Worm (Caenorhabditis elegans) whole organism, L2 larva: ENCODE results near the gene W04G3.12.

ENCODE experiments used
- F13H6.1 ChIP-seq: sonication (generic microtip); optimal IDR thresholded peaks from 2 replicates; lab custom pipeline; 2016; ENCODE audit warnings: missing genetic modification characterization, missing compliant biosample characterization
- Y55F3AM.14 ChIP-seq: fragments of 200-800 bp; sonication (Bioruptor generic); optimal IDR thresholded peaks from 2 replicates; lab custom pipeline; 2018; ENCODE audit warnings: mild to moderate bottlenecking, missing genetic modification characterization, missing compliant biosample characterization
- ZK546.5 ChIP-seq: sonication (generic microtip); optimal IDR thresholded peaks from 2 replicates; lab custom pipeline; 2017; ENCODE audit warnings: missing biosample characterization, missing genetic modification characterization
- alr-1 ChIP-seq: fragments of 150-350 bp; optimal IDR thresholded peaks from 2 replicates; lab custom pipeline; 2014; ENCODE audit warnings: missing biosample characterization, missing genetic modification characterization
- aly-2 ChIP-seq: fragments of 150-350 bp; optimal IDR thresholded peaks from 2 replicates; lab custom pipeline; 2014; ENCODE audit warnings: missing biosample characterization, missing genetic modification characterization
- blmp-1 ChIP-seq: sonication (generic microtip); optimal IDR thresholded peaks from 2 replicates; lab custom pipeline; 2017; ENCODE audit warnings: missing genetic modification characterization, mild to moderate bottlenecking, missing compliant biosample characterization, antibody characterized with exemption, moderate library complexity; ENCODE audit not compliant: insufficient read depth
- ceh-16 ChIP-seq: fragments of 150-350 bp; optimal IDR thresholded peaks from 2 replicates; lab custom pipeline; 2014; ENCODE audit warnings: missing biosample characterization, missing genetic modification characterization
- crh-2 ChIP-seq: sonication (generic microtip); optimal IDR thresholded peaks from 2 replicates; lab custom pipeline; 2017; ENCODE audit warnings: missing biosample characterization, missing genetic modification characterization
- egl-27 ChIP-seq: sonication (generic microtip); optimal IDR thresholded peaks from 3 replicates; lab custom pipeline; 2017; ENCODE audit warnings: missing biosample characterization, missing genetic modification reagents, missing genetic modification characterization
- elt-1 ChIP-seq: fragments of 150-350 bp; optimal IDR thresholded peaks from 2 replicates; lab custom pipeline; 2014; ENCODE audit warnings: missing biosample characterization, missing genetic modification characterization
- elt-3 ChIP-seq: sonication (generic microtip); optimal IDR thresholded peaks from 2 replicates; lab custom pipeline; 2017; ENCODE audit warnings: missing biosample characterization, missing genetic modification characterization
- fos-1 ChIP-seq: fragments of 150-350 bp; optimal IDR thresholded peaks from 2 replicates; lab custom pipeline; 2014; ENCODE audit warnings: missing biosample characterization, missing genetic modification characterization
- gmeb-1 ChIP-seq: fragments of 150-350 bp; optimal IDR thresholded peaks from 2 replicates; lab custom pipeline; 2014; ENCODE audit warnings: missing biosample characterization, missing genetic modification characterization
- lin-11 ChIP-seq: fragments of 150-350 bp; sonication (generic microtip); optimal IDR thresholded peaks from 2 replicates; lab custom pipeline; 2014; ENCODE audit warnings: missing biosample characterization, missing genetic modification characterization, inconsistent platforms, mixed read lengths
- lin-39 ChIP-seq: fragments of 150-350 bp; optimal IDR thresholded peaks from 2 replicates; lab custom pipeline; 2014; ENCODE audit warnings: missing biosample characterization, missing genetic modification reagents, missing genetic modification characterization
- lsy-2 ChIP-seq, 2 experiments: fragments of 150-350 bp in 1 of 2; sonication (generic microtip) in 1 of 2; optimal IDR thresholded peaks; 2 replicates each; lab custom pipeline; 2014 to 2017; ENCODE audit warnings: missing biosample characterization in 2 of 2, missing genetic modification characterization in 2 of 2
- mab-5 ChIP-seq: fragments of 150-350 bp; optimal IDR thresholded peaks from 2 replicates; lab custom pipeline; 2014; ENCODE audit warnings: missing biosample characterization, missing genetic modification characterization
- mbf-1 ChIP-seq: sonication (generic microtip); optimal IDR thresholded peaks from 2 replicates; lab custom pipeline; 2017; ENCODE audit warnings: missing biosample characterization, missing genetic modification characterization
- mdl-1 ChIP-seq, 2 experiments: fragments of 150-350 bp in 1 of 2; sonication (generic microtip) in 1 of 2; optimal IDR thresholded peaks; 2 replicates each; lab custom pipeline; 2017; ENCODE audit warnings: missing biosample characterization in 2 of 2, missing genetic modification characterization in 2 of 2
- nhr-10 ChIP-seq: sonication (generic microtip); optimal IDR thresholded peaks from 2 replicates; lab custom pipeline; 2017; ENCODE audit warnings: missing biosample characterization, missing genetic modification characterization
- nhr-12 ChIP-seq: fragments of 150-350 bp; optimal IDR thresholded peaks from 2 replicates; lab custom pipeline; 2014; ENCODE audit warnings: missing biosample characterization, missing genetic modification characterization
- nhr-21 ChIP-seq: fragments of 150-350 bp; optimal IDR thresholded peaks from 2 replicates; lab custom pipeline; 2014; ENCODE audit warnings: missing biosample characterization, missing genetic modification characterization
- nhr-25 ChIP-seq: fragments of 150-350 bp; sonication (generic microtip); optimal IDR thresholded peaks from 3 replicates; lab custom pipeline; 2014; ENCODE audit warnings: missing biosample characterization, missing genetic modification characterization
- peb-1 ChIP-seq: fragments of 150-350 bp; optimal IDR thresholded peaks from 2 replicates; lab custom pipeline; 2014; ENCODE audit warnings: missing biosample characterization, missing genetic modification characterization
- sem-4 ChIP-seq: fragments of 150-350 bp; optimal IDR thresholded peaks from 2 replicates; lab custom pipeline; 2014; ENCODE audit warnings: missing biosample characterization, missing genetic modification reagents, missing genetic modification characterization
- sma-3 ChIP-seq: sonication (generic microtip); optimal IDR thresholded peaks from 2 replicates; lab custom pipeline; 2016; ENCODE audit warnings: missing genetic modification reagents, missing genetic modification characterization, missing compliant biosample characterization
- sma-9 ChIP-seq, 2 experiments: fragments of 150-350 bp in 1 of 2; sonication (generic microtip) in 1 of 2; optimal IDR thresholded peaks; 2 replicates each; lab custom pipeline; 2014 to 2016; ENCODE audit warnings: missing genetic modification characterization in 2 of 2, mild to moderate bottlenecking in 1 of 2, missing biosample characterization in 1 of 2, missing compliant biosample characterization in 1 of 2, missing genetic modification reagents in 1 of 2, moderate library complexity in 1 of 2
- snpc-4 ChIP-seq: fragments of 150-350 bp; optimal IDR thresholded peaks from 2 replicates; lab custom pipeline; 2014; ENCODE audit warnings: missing biosample characterization, missing genetic modification characterization
- unc-39 ChIP-seq: fragments of 150-350 bp; optimal IDR thresholded peaks from 2 replicates; lab custom pipeline; 2014; ENCODE audit warnings: missing biosample characterization, missing genetic modification characterization
- unc-55 ChIP-seq: fragments of 150-350 bp; sonication (generic microtip); optimal IDR thresholded peaks from 3 replicates; lab custom pipeline; 2014; ENCODE audit warnings: missing biosample characterization, missing genetic modification reagents, missing genetic modification characterization
- unc-62 ChIP-seq: fragments of 150-350 bp; optimal IDR thresholded peaks from 2 replicates; lab custom pipeline; 2014; ENCODE audit warnings: missing biosample characterization, missing genetic modification reagents, missing genetic modification characterization
- zag-1 ChIP-seq: fragments of 150-350 bp; optimal IDR thresholded peaks from 2 replicates; lab custom pipeline; 2014; ENCODE audit warnings: missing biosample characterization, missing genetic modification characterization
- ztf-11 ChIP-seq: sonication (generic microtip); optimal IDR thresholded peaks from 2 replicates; lab custom pipeline; 2017; ENCODE audit warnings: missing biosample characterization, missing genetic modification characterization
- ztf-4 ChIP-seq: fragments of 150-350 bp; optimal IDR thresholded peaks from 2 replicates; lab custom pipeline; 2014; ENCODE audit warnings: missing biosample characterization, missing genetic modification characterization

Gene W04G3.12

ce11 chrX:11057028-11057427 is 19.6 kb downstream of the W04G3.12 start, which contains the start of gene lpr-3:
TSS of gene lpr-3 (plus strand) at chrX:11057401.
- peak; percentile 48 for TF ChIP-seq sma-3 (GFP tag; lab: Kevin White, UChicago)
- TF ChIP-seq nhr-10 = no peak
- TF ChIP-seq nhr-21 = peak; percentile 82
- peak; percentile 45 for TF ChIP-seq fos-1
- peak; percentile 62 for TF ChIP-seq elt-1
- TF ChIP-seq gmeb-1 (tag; lab: Kevin White, UChicago) = no peak
- TF ChIP-seq lsy-2 (tag; optimal IDR thresholded peaks at IDR 0.05; lab: Kevin White, UChicago) = peak in 1 of 2 experiments; percentile 36
- peak; percentile 28 for TF ChIP-seq nhr-25 (tag; lab: Kevin White, UChicago)
- no peak for TF ChIP-seq lin-39 (tag; lab: Kevin White, UChicago)
- no peak for TF ChIP-seq unc-55 (GFP tag; lab: Kevin White, UChicago)
- TF ChIP-seq ceh-16 (tag; lab: Kevin White, UChicago) = peak; percentile 52
- peak; percentile 79 for TF ChIP-seq blmp-1 (tag; lab: Kevin White, UChicago)
- peak; percentile 40 for TF ChIP-seq egl-27 (tag; lab: Kevin White, UChicago)
- TF ChIP-seq, all 48 proteins: peak for 9

ce11 chrX:11053615-11054014 is 23.0 kb downstream of the W04G3.12 start, which contains the start of gene C09F12.2:
TSS of gene C09F12.2 (plus strand) at chrX:11053915.
- TF ChIP-seq sem-4 (tag; lab: Kevin White, UChicago) (no peak), nhr-25 (tag; lab: Kevin White, UChicago) (no peak), snpc-4 (tag; lab: Kevin White, UChicago) (no peak), ZK546.5 (no peak), lsy-2 (tag; optimal IDR thresholded peaks at IDR 0.05; lab: Kevin White, UChicago) (no peak), unc-55 (GFP tag; lab: Kevin White, UChicago) (no peak), aly-2 (no peak), mbf-1 (tag; lab: Kevin White, UChicago) (no peak), elt-1 (no peak), ztf-4 (no peak), elt-3 (tag; lab: Kevin White, UChicago) (no peak)

ce11 chrX:11050335-11050734 is 26.3 kb downstream of the W04G3.12 start:
- no peak for TF ChIP-seq lsy-2 (tag; optimal IDR thresholded peaks at IDR 0.05; lab: Kevin White, UChicago)
- TF ChIP-seq gmeb-1 (tag; lab: Kevin White, UChicago) = no peak
- TF ChIP-seq nhr-12 (tag; lab: Kevin White, UChicago) = no peak
- no peak for TF ChIP-seq sem-4 (tag; lab: Kevin White, UChicago)
- TF ChIP-seq unc-62 = no peak
- TF ChIP-seq ztf-11 (tag; lab: Kevin White, UChicago) = no peak
- TF ChIP-seq sma-9 (GFP tag; optimal IDR thresholded peaks at IDR 0.05; lab: Kevin White, UChicago) = no peak
- TF ChIP-seq sma-9 (tag; optimal IDR thresholded peaks at IDR 0.05; lab: Kevin White, UChicago) = no peak
- no peak for TF ChIP-seq Y55F3AM.14 (GFP tag; lab: Kevin White, UChicago)
- no peak for TF ChIP-seq mab-5 (tag; lab: Kevin White, UChicago)
- TF ChIP-seq egl-27 (tag; lab: Kevin White, UChicago) = no peak
- TF ChIP-seq alr-1 = no peak
- TF ChIP-seq zag-1 (tag; lab: Kevin White, UChicago) = no peak
- TF ChIP-seq mbf-1 (tag; lab: Kevin White, UChicago) = no peak

- TF ChIP-seq fos-1 (peak; percentile 98), mdl-1 (tag; optimal IDR thresholded peaks at IDR 0.05; lab: Kevin White, UChicago) (no peak), lin-11 (no peak), alr-1 (no peak), egl-27 (tag; lab: Kevin White, UChicago) (no peak), ztf-11 (tag; lab: Kevin White, UChicago) (no peak), ztf-4 (no peak), sma-9 (GFP tag; optimal IDR thresholded peaks at IDR 0.05; lab: Kevin White, UChicago) (peak; percentile 50), sma-9 (tag; optimal IDR thresholded peaks at IDR 0.05; lab: Kevin White, UChicago) (no peak), gmeb-1 (tag; lab: Kevin White, UChicago) (peak; percentile 44), blmp-1 (tag; lab: Kevin White, UChicago) (no peak), peb-1 (tag; lab: Kevin White, UChicago) (no peak), unc-39 (tag; lab: Kevin White, UChicago) (no peak), crh-2 (tag; lab: Kevin White, UChicago) (peak; percentile 84), F13H6.1 (peak; percentile 38)
- TF ChIP-seq, all 48 proteins: peak for 5
Observed at ce11 chrX:11047183-11047582, 29.4 kb downstream of the W04G3.12 start, which contains the start of gene clc-1. TSS of gene clc-1 (plus strand) at chrX:11047446.
